Worm (Caenorhabditis elegans) whole organism, L4 larva: ENCODE results near the gene F42F12.3.

ENCODE experiments used
- T20F7.1 ChIP-seq: fragments of 200-800 bp; sonication (Bioruptor generic); optimal IDR thresholded peaks from 2 replicates; lab custom pipeline; 2018; ENCODE audit warnings: mild to moderate bottlenecking, missing genetic modification characterization, missing compliant biosample characterization
- ama-1 ChIP-seq: fragments of 150-350 bp; optimal IDR thresholded peaks from 2 replicates; lab custom pipeline; 2014; ENCODE audit warnings: inconsistent platforms, mixed read lengths
- arid-1 ChIP-seq: fragments of 200-800 bp; sonication (Bioruptor generic); conservative IDR thresholded peaks from 2 replicates; pipeline ENCODE4 v1.3.6; 2022; ENCODE audit warnings: missing genetic modification reagents, missing genetic modification characterization, missing compliant biosample characterization
- attf-4 ChIP-seq: sonication (generic microtip); optimal IDR thresholded peaks from 3 replicates; lab custom pipeline; 2017; ENCODE audit warnings: missing biosample characterization, missing genetic modification characterization
- daf-19 ChIP-seq: fragments of 200-800 bp; sonication (Bioruptor generic); conservative IDR thresholded peaks from 2 replicates; pipeline ENCODE4 v1.3.6; 2022; ENCODE audit warnings: missing genetic modification characterization, missing compliant biosample characterization
- fkh-10 ChIP-seq: fragments of 150-350 bp; optimal IDR thresholded peaks from 2 replicates; lab custom pipeline; 2014; ENCODE audit warnings: missing biosample characterization, missing genetic modification reagents, missing genetic modification characterization
- lin-38 ChIP-seq: fragments of 200-800 bp; sonication (Bioruptor generic); IDR thresholded peaks from 2 replicates; pipeline ENCODE4 v1.3.6; 2022; ENCODE audit warnings: missing genetic modification reagents, missing genetic modification characterization, missing compliant biosample characterization
- lin-39 ChIP-seq: fragments of 150-350 bp; optimal IDR thresholded peaks from 2 replicates; lab custom pipeline; 2014; ENCODE audit warnings: missing biosample characterization, missing genetic modification reagents, missing genetic modification characterization
- madf-9 ChIP-seq: fragments of 200-800 bp; sonication (Bioruptor generic); conservative IDR thresholded peaks from 2 replicates; pipeline ENCODE4 v1.3.6; 2022; ENCODE audit warnings: missing genetic modification reagents, missing genetic modification characterization, missing compliant biosample characterization
- mdl-1 ChIP-seq, 2 experiments: fragments of 150-350 bp in 1 of 2; sonication (generic microtip) in 1 of 2; optimal IDR thresholded peaks; 2 replicates each; lab custom pipeline; 2014 to 2017; ENCODE audit warnings: missing biosample characterization in 2 of 2, missing genetic modification characterization in 2 of 2
- nhr-10 ChIP-seq: fragments of 150-350 bp; optimal IDR thresholded peaks from 2 replicates; lab custom pipeline; 2014; ENCODE audit warnings: missing biosample characterization, missing genetic modification characterization
- nhr-76 ChIP-seq: fragments of 150-350 bp; optimal IDR thresholded peaks from 2 replicates; lab custom pipeline; 2014; ENCODE audit warnings: missing biosample characterization, missing genetic modification characterization
- unc-39 ChIP-seq: sonication (generic microtip); optimal IDR thresholded peaks from 2 replicates; lab custom pipeline; 2017; ENCODE audit warnings: missing biosample characterization, missing genetic modification characterization

DNA sequence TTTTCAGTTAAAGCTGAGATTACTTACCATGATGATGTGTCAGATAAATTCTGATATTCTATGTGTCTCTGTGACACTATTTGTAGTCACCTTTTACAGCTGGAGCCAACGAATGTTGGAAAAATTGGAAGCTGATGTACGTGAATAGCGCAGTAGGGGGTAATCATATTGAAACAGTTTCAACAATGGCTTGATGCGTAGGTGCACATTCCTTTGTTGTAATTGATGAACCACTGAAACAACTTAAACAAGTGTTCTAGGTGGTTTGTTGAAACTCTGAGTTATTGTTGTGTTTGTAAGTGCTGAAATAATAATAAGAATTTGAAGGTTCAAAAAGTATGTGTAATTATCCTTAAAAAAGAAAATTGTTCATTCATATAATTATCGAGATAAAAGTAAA lies 6.2 kb downstream of the F42F12.3 start, which contains the start of gene nspc-12:
- TF ChIP-seq mdl-1 (tag; optimal IDR thresholded peaks at IDR 0.05; lab: Kevin White, UChicago) (no peak), ama-1 (lab: Kevin White, UChicago) (no peak), arid-1 (GFP tag; lab: Robert Waterston, UW) (no peak), lin-39 (tag; lab: Kevin White, UChicago) (no peak), daf-19 (no peak), fkh-10 (GFP tag; lab: Kevin White, UChicago) (no peak), lin-38 (GFP tag; lab: Robert Waterston, UW) (no peak), nhr-76 (tag; lab: Kevin White, UChicago) (no peak), attf-4 (tag; lab: Kevin White, UChicago) (no peak), T20F7.1 (GFP tag; lab: Kevin White, UChicago) (no peak), madf-9 (GFP tag; lab: Robert Waterston, UW) (no peak), unc-39 (tag; lab: Kevin White, UChicago) (no peak), nhr-10 (tag; lab: Kevin White, UChicago) (no peak)
